Fruit fly (Drosophila melanogaster) whole organism, prepupa: ENCODE measurements around the gene Grasp65.

Experiments used
- CG11294 ChIP-seq: fragments of 200-800 bp; sonication (Bioruptor generic); IDR thresholded peaks from 2 replicates; pipeline ENCODE4 v1.3.6; 2022; ENCODE audit warnings: missing biosample characterization, missing genetic modification characterization
- CG11902 ChIP-seq: fragments of 200-800 bp; sonication (Bioruptor generic); optimal IDR thresholded peaks from 3 replicates; lab custom pipeline; 2016; ENCODE audit warnings: missing biosample characterization, missing genetic modification characterization
- CG16779 ChIP-seq: fragments of 200-800 bp; sonication (Bioruptor generic); optimal IDR thresholded peaks from 3 replicates; lab custom pipeline; 2017; ENCODE audit warnings: missing biosample characterization, mild to moderate bottlenecking, missing genetic modification characterization
- CG3032 ChIP-seq: fragments of 200-800 bp; optimal IDR thresholded peaks from 2 replicates; lab custom pipeline; 2019; ENCODE audit warnings: missing biosample characterization, mild to moderate bottlenecking, missing genetic modification characterization, moderate library complexity
- CG31627 ChIP-seq: fragments of 200-800 bp; sonication (Bioruptor generic); optimal IDR thresholded peaks from 3 replicates; lab custom pipeline; 2016; ENCODE audit warnings: missing biosample characterization, missing genetic modification characterization
- CG32006 ChIP-seq: fragments of 200-800 bp; sonication (Bioruptor generic); optimal IDR thresholded peaks from 3 replicates; lab custom pipeline; 2017; ENCODE audit warnings: missing biosample characterization, mild to moderate bottlenecking, missing genetic modification characterization
- CG34406 ChIP-seq: fragments of 200-800 bp; sonication (Bioruptor generic); optimal IDR thresholded peaks from 3 replicates; lab custom pipeline; 2016; ENCODE audit warnings: missing biosample characterization, missing genetic modification characterization
- CG3919 ChIP-seq: fragments of 200-800 bp; sonication (Bioruptor generic); optimal IDR thresholded peaks from 3 replicates; lab custom pipeline; 2016; ENCODE audit warnings: missing biosample characterization, missing genetic modification characterization
- CG4318 ChIP-seq: fragments of 200-800 bp; sonication (Bioruptor generic); optimal IDR thresholded peaks from 3 replicates; lab custom pipeline; 2017; ENCODE audit warnings: missing biosample characterization, mild to moderate bottlenecking, missing genetic modification characterization
- CG6276 ChIP-seq: fragments of 200-800 bp; sonication (Bioruptor generic); optimal IDR thresholded peaks from 2 replicates; lab custom pipeline; 2017; ENCODE audit warnings: missing biosample characterization, mild to moderate bottlenecking, missing genetic modification characterization
- CG6792 ChIP-seq: fragments of 200-800 bp; sonication (Bioruptor generic); optimal IDR thresholded peaks from 3 replicates; lab custom pipeline; 2016; ENCODE audit warnings: missing biosample characterization, missing genetic modification characterization
- CG6854 ChIP-seq: fragments of 200-800 bp; sonication (Bioruptor generic); optimal IDR thresholded peaks from 2 replicates; lab custom pipeline; 2017; ENCODE audit warnings: missing biosample characterization, mild to moderate bottlenecking, missing genetic modification characterization
- CG7368 ChIP-seq: fragments of 200-800 bp; sonication (Bioruptor generic); optimal IDR thresholded peaks from 3 replicates; lab custom pipeline; 2016; ENCODE audit warnings: missing biosample characterization, missing genetic modification characterization
- CG8119 ChIP-seq: fragments of 200-800 bp; sonication (Bioruptor generic); IDR thresholded peaks from 3 replicates; pipeline ENCODE4 v1.3.6; 2022; ENCODE audit warnings: missing biosample characterization, missing genetic modification characterization
- CG8319 ChIP-seq: fragments of 200-800 bp; sonication (Bioruptor generic); optimal IDR thresholded peaks from 3 replicates; lab custom pipeline; 2016; ENCODE audit warnings: missing biosample characterization, missing genetic modification characterization
- Eip78C ChIP-seq: fragments of 200-800 bp; sonication (Bioruptor generic); peaks from one replicate; lab custom pipeline; 2016; ENCODE audit warnings: missing biosample characterization, missing genetic modification characterization
- Eip93F ChIP-seq: fragments of 200-800 bp; sonication (Bioruptor generic); optimal IDR thresholded peaks from 2 replicates; lab custom pipeline; 2016; ENCODE audit warnings: missing biosample characterization, mild to moderate bottlenecking, missing genetic modification characterization
- Ets21C ChIP-seq: fragments of 200-800 bp; sonication (Bioruptor generic); optimal IDR thresholded peaks from 3 replicates; lab custom pipeline; 2016; ENCODE audit warnings: missing biosample characterization, missing genetic modification characterization
- Hr38 ChIP-seq: sonication (Bioruptor generic); optimal IDR thresholded peaks from 2 replicates; lab custom pipeline; 2016; ENCODE audit warnings: missing biosample characterization, missing genetic modification characterization
- Hr4 ChIP-seq: fragments of 200-800 bp; sonication (Bioruptor generic); optimal IDR thresholded peaks from 3 replicates; lab custom pipeline; 2016; ENCODE audit warnings: missing biosample characterization, missing genetic modification characterization
- Lpt ChIP-seq: fragments of 200-800 bp; sonication (Bioruptor generic); optimal IDR thresholded peaks from 3 replicates; lab custom pipeline; 2016; ENCODE audit warnings: missing biosample characterization, missing genetic modification characterization
- achi ChIP-seq: fragments of 200-800 bp; sonication (Bioruptor generic); optimal IDR thresholded peaks from 3 replicates; lab custom pipeline; 2016; ENCODE audit warnings: missing biosample characterization, missing genetic modification characterization
- cyc ChIP-seq: fragments of 200-800 bp; sonication (Bioruptor generic); optimal IDR thresholded peaks from 3 replicates; lab custom pipeline; 2016; ENCODE audit warnings: missing biosample characterization, missing genetic modification characterization
- dac ChIP-seq: fragments of 200-800 bp; sonication (Bioruptor generic); optimal IDR thresholded peaks from 2 replicates; lab custom pipeline; 2017; ENCODE audit warnings: missing biosample characterization, mild to moderate bottlenecking, missing genetic modification characterization
- esn ChIP-seq: fragments of 200-800 bp; sonication (Bioruptor generic); optimal IDR thresholded peaks from 2 replicates; lab custom pipeline; 2016; ENCODE audit warnings: missing biosample characterization, mild to moderate bottlenecking, missing genetic modification characterization, moderate library complexity
- fd59A ChIP-seq: fragments of 200-800 bp; sonication (Bioruptor generic); optimal IDR thresholded peaks from 2 replicates; lab custom pipeline; 2017; ENCODE audit warnings: missing biosample characterization, mild to moderate bottlenecking, missing genetic modification characterization, missing genetic modification reagents
- fkh ChIP-seq: fragments of 200-800 bp; sonication (Bioruptor generic); optimal IDR thresholded peaks from 3 replicates; lab custom pipeline; 2017; ENCODE audit warnings: missing biosample characterization, mild to moderate bottlenecking, missing genetic modification characterization, moderate library complexity
- lz ChIP-seq: fragments of 200-800 bp; sonication (Bioruptor generic); optimal IDR thresholded peaks from 3 replicates; lab custom pipeline; 2016; ENCODE audit warnings: missing biosample characterization, missing genetic modification characterization
- net ChIP-seq: fragments of 200-800 bp; sonication (Bioruptor generic); optimal IDR thresholded peaks from 3 replicates; lab custom pipeline; 2016; ENCODE audit warnings: missing biosample characterization, missing genetic modification characterization
- pdm3 ChIP-seq: fragments of 200-800 bp; sonication (Bioruptor generic); optimal IDR thresholded peaks from 3 replicates; lab custom pipeline; 2016; ENCODE audit warnings: missing biosample characterization, missing genetic modification characterization
- salr ChIP-seq, 2 experiments: fragments of 200-800 bp; sonication (Bioruptor generic); optimal IDR thresholded peaks; 3 replicates each; lab custom pipeline; 2016 to 2018; ENCODE audit warnings: missing biosample characterization in 2 of 2, missing genetic modification characterization in 2 of 2, mild to moderate bottlenecking in 1 of 2
- spab ChIP-seq: fragments of 200-800 bp; sonication (Bioruptor generic); optimal IDR thresholded peaks from 2 replicates; lab custom pipeline; 2017; ENCODE audit warnings: missing biosample characterization, mild to moderate bottlenecking, missing genetic modification characterization, missing genetic modification reagents
- ss ChIP-seq, 2 experiments: fragments of 200-800 bp; sonication (Bioruptor generic); optimal IDR thresholded peaks; 2 replicates in 1 of 2; 3 replicates in 1 of 2; lab custom pipeline; 2017 to 2018; ENCODE audit warnings: mild to moderate bottlenecking in 2 of 2, missing biosample characterization in 2 of 2, missing genetic modification characterization in 2 of 2, moderate library complexity in 1 of 2
- topi ChIP-seq: fragments of 200-800 bp; sonication (Bioruptor generic); optimal IDR thresholded peaks from 3 replicates; lab custom pipeline; 2016; ENCODE audit warnings: missing biosample characterization, missing genetic modification characterization
- vri ChIP-seq: fragments of 200-800 bp; sonication (Bioruptor generic); optimal IDR thresholded peaks from 3 replicates; lab custom pipeline; 2016; ENCODE audit warnings: missing biosample characterization, mild to moderate bottlenecking, missing genetic modification characterization

The Grasp65 gene

DNA sequence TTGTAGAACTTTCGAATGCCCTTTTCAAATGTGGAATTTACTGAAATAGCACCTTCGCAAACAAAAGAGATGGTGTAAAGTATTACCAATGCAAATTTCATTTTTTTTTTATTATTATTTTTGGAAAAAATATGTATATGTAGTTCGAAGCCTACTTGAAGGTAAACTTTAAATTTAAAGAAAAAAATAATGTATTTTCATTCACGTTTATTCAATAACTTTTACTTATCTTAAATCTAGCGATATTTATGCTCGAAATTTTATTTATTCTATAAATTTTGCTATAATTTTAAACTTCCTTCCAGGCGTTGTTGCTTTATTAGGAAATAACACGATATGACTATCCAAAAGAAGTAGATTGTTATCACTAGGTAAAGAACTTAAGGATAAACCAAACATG, 27.9 kb downstream of the Grasp65 start, which contains the start of gene CG33710:
Gene CG33710 (minus strand): TSS at position 101 of the 400 bp plus-strand sequence.
- TF ChIP-seq CG4318 (no peak), net (GFP tag; lab: Kevin White, UChicago) (no peak)
- TF ChIP-seq, all 60 proteins: peak for 0

DNA sequence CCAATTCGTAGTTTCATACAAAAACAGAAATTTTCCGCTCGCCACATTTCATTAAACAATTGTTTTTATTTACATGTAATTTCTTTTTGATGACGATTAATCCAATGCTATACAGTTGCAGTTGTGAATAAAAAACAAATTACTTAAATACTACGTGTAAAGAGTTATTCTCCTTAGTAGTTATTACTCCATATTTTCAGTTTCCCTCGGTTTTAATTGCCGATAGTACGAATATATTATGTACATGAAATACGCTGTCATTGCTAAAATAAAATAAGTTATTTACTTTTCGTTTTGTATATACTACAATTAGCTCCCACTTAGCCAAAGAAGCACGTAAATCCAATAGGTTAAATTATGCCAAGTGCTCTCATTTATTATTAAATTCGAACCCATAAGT, 28.9 kb downstream of the Grasp65 start, which contains the start of gene CG42655:
Gene CG42655 (minus strand): TSS at position 101 of the 400 bp plus-strand sequence.
- TF ChIP-seq Hr38 (GFP tag; lab: Kevin White, UChicago) (no peak), CG34406 (GFP tag; lab: Kevin White, UChicago) (no peak), vri (no peak), fd59A (no peak), Hr4 (no peak), esn (GFP tag; lab: Kevin White, UChicago) (no peak), CG11902 (no peak), spab (GFP tag; lab: Kevin White, UChicago) (no peak), CG3032 (tag; lab: Kevin White, UChicago) (no peak), CG6854 (GFP tag; lab: Kevin White, UChicago) (no peak), cyc (no peak), Ets21C (GFP tag; lab: Kevin White, UChicago) (no peak), dac (no peak), CG31627 (no peak), Lpt (GFP tag; lab: Kevin White, UChicago) (no peak), CG6276 (no peak), ss (GFP tag; optimal IDR thresholded peaks at IDR 0.05; lab: Kevin White, UChicago) (no peak)

DNA sequence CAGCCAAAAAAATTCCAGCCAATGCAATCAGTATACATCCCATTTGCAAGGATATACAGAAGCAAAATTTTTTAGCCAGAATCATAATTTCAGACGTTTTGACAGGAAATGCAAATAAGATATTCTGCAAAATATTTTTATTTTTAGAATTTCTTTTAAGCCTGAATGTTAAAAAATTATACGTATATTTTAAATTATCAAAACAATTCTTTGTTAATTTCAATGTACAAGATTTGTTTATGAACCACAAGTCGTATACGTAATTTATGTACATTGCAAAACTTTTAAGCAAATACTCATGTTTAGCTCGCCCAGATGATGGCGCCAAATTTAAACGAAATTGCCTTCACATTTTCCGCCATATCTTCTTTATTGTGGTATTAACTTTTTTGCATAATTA, 29.7 kb downstream of the Grasp65 start, which contains the start of gene CG42654:
Gene CG42654 (minus strand): TSS at position 101 of the 400 bp plus-strand sequence.
- no peak for TF ChIP-seq Hr4
- no peak for TF ChIP-seq CG8319 (GFP tag; lab: Kevin White, UChicago)
- TF ChIP-seq spab (GFP tag; lab: Kevin White, UChicago): no peak
- no peak for TF ChIP-seq salr (GFP tag; optimal IDR thresholded peaks at IDR 0.05; lab: Kevin White, UChicago)
- no peak for TF ChIP-seq Eip78C (GFP tag; lab: Kevin White, UChicago)
- TF ChIP-seq CG11294 (GFP tag; lab: Robert Waterston, UW): no peak
- no peak for TF ChIP-seq CG7368 (GFP tag; lab: Kevin White, UChicago)
- no peak for TF ChIP-seq lz (GFP tag; lab: Kevin White, UChicago)
- no peak for TF ChIP-seq Ets21C (GFP tag; lab: Kevin White, UChicago)
- no peak for TF ChIP-seq CG8119 (GFP tag; lab: Robert Waterston, UW)
- no peak for TF ChIP-seq Lpt (GFP tag; lab: Kevin White, UChicago)
- no peak for TF ChIP-seq pdm3 (GFP tag; lab: Kevin White, UChicago)
- TF ChIP-seq CG16779: no peak
- TF ChIP-seq CG3919 (GFP tag; lab: Kevin White, UChicago): no peak
- no peak for TF ChIP-seq net (GFP tag; lab: Kevin White, UChicago)
- no peak for TF ChIP-seq Eip93F (GFP tag; lab: Kevin White, UChicago)
- no peak for TF ChIP-seq CG6276
- TF ChIP-seq CG32006: no peak

DNA sequence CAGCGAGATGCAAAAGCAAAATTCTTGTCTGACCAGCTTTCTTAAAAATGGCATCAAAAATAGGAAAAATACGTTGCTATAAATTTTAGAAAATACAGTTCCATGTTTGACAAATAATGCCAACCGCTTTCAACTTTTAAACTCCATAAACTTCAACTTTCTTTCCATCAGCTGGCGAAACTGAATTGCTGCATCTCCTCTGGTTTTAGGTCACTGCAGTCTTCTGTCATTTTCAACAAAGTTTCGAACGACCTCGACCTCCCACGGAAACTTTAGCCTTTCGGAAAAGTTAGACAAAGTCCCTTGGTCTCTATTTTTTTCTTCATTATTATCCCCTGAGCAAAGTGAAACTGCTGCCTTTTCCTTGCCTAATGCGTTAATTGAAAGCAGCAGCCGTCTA, 31.0 kb downstream of the Grasp65 start, which contains the start of gene CG42263:
Gene CG42263 (minus strand): TSS at position 101 of the 400 bp plus-strand sequence.
- no peak for TF ChIP-seq fkh (GFP tag; lab: Kevin White, UChicago)
- no peak for TF ChIP-seq topi (GFP tag; lab: Kevin White, UChicago)
- no peak for TF ChIP-seq CG11294 (GFP tag; lab: Robert Waterston, UW)
- no peak for TF ChIP-seq CG32006
- no peak for TF ChIP-seq CG16779
- no peak for TF ChIP-seq Eip93F (GFP tag; lab: Kevin White, UChicago)
- no peak for TF ChIP-seq ss (GFP tag; optimal IDR thresholded peaks at IDR 0.05; lab: Kevin White, UChicago)
- TF ChIP-seq Hr4: no peak
- no peak for TF ChIP-seq CG4318
- no peak for TF ChIP-seq achi (GFP tag; lab: Kevin White, UChicago)
- no peak for TF ChIP-seq CG8319 (GFP tag; lab: Kevin White, UChicago)
- TF ChIP-seq Lpt (GFP tag; lab: Kevin White, UChicago): no peak
- no peak for TF ChIP-seq CG3919 (GFP tag; lab: Kevin White, UChicago)
- no peak for TF ChIP-seq CG6792 (GFP tag; lab: Kevin White, UChicago)
- TF ChIP-seq CG11902: no peak
- no peak for TF ChIP-seq CG8119 (GFP tag; lab: Robert Waterston, UW)
- no peak for TF ChIP-seq CG3032 (tag; lab: Kevin White, UChicago)
- TF ChIP-seq, all 60 proteins: peak for 0
